Worm (Caenorhabditis elegans): ENCODE measurements around the gene syf-3.

ce11 chrV:5912426-5912825 is 27.4 kb upstream of the syf-3 start, which contains the start of gene C04E6.13:
- TF ChIP-seq ref-1 (GFP tag; conservative IDR thresholded peaks at IDR 0.05): no peak
- TF ChIP-seq tab-1 (GFP tag; IDR thresholded peaks at IDR 0.05): no peak
- TF ChIP-seq flt-1 (GFP tag; IDR thresholded peaks at IDR 0.05): no peak
